Fruit fly (Drosophila melanogaster) whole organism, embryonic: ENCODE data around the gene CG10510.
A peak's percentile ranks its signal among the peaks of the same experiment; 100 is the strongest.

Experiments
- CG10959 ChIP-seq: fragments of 200-800 bp; sonication (Bioruptor generic); IDR thresholded peaks from 2 replicates; pipeline ENCODE4 v1.3.6; 2022; ENCODE audit warnings: missing biosample characterization, missing genetic modification characterization
- CG10979 ChIP-seq: fragments of 200-800 bp; sonication (Bioruptor generic); optimal IDR thresholded peaks from 2 replicates; lab custom pipeline; 2018; ENCODE audit warnings: missing biosample characterization, mild to moderate bottlenecking, missing genetic modification characterization, moderate library complexity
- CG11695 ChIP-seq: fragments of 200-800 bp; sonication (Bioruptor generic); IDR thresholded peaks from 3 replicates; pipeline ENCODE4 v1.3.6; 2022; ENCODE audit warnings: missing biosample characterization, missing genetic modification characterization
- CG11723 ChIP-seq: fragments of 200-800 bp; sonication (Bioruptor generic); optimal IDR thresholded peaks from 2 replicates; lab custom pipeline; 2017; ENCODE audit warnings: missing biosample characterization, mild to moderate bottlenecking, missing genetic modification characterization
- CG12155 ChIP-seq: fragments of 200-800 bp; sonication (Bioruptor generic); optimal IDR thresholded peaks from 3 replicates; lab custom pipeline; 2016; ENCODE audit warnings: missing biosample characterization, missing genetic modification characterization
- CG13894 ChIP-seq: fragments of 200-800 bp; sonication (Bioruptor generic); optimal IDR thresholded peaks from 3 replicates; lab custom pipeline; 2018; ENCODE audit warnings: missing biosample characterization, mild to moderate bottlenecking, missing genetic modification characterization, moderate library complexity
- CG14441 ChIP-seq: fragments of 200-800 bp; sonication (Bioruptor generic); IDR thresholded peaks from 2 replicates; pipeline ENCODE4 v1.3.6; 2022; ENCODE audit warnings: missing biosample characterization, missing genetic modification characterization
- CG14710 ChIP-seq: fragments of 200-800 bp; sonication (Bioruptor generic); optimal IDR thresholded peaks from 3 replicates; lab custom pipeline; 2019; ENCODE audit warnings: missing biosample characterization, mild to moderate bottlenecking, missing genetic modification characterization, moderate library complexity
- CG1602 ChIP-seq: fragments of 200-800 bp; sonication (Bioruptor generic); optimal IDR thresholded peaks from 3 replicates; lab custom pipeline; 2016; ENCODE audit warnings: missing biosample characterization, missing genetic modification characterization
- CG17829 ChIP-seq: fragments of 200-800 bp; optimal IDR thresholded peaks from 2 replicates; lab custom pipeline; 2019; ENCODE audit warnings: missing biosample characterization, mild to moderate bottlenecking, missing genetic modification characterization, moderate library complexity
- CG2129 ChIP-seq: fragments of 200-800 bp; sonication (Bioruptor generic); IDR thresholded peaks from 2 replicates; pipeline ENCODE4 v1.3.6; 2022; ENCODE audit warnings: missing biosample characterization, missing genetic modification characterization; ENCODE audit not compliant: partially characterized antibody
- CG31365 ChIP-seq: fragments of 200-800 bp; sonication (Bioruptor generic); optimal IDR thresholded peaks from 2 replicates; lab custom pipeline; 2018; ENCODE audit warnings: missing biosample characterization, mild to moderate bottlenecking, missing genetic modification characterization
- CG32532 ChIP-seq: fragments of 200-800 bp; sonication (Bioruptor generic); IDR thresholded peaks from 2 replicates; pipeline ENCODE4 v1.3.6; 2022; ENCODE audit warnings: missing biosample characterization, missing genetic modification characterization
- CG33557 ChIP-seq: fragments of 200-800 bp; sonication (Bioruptor generic); optimal IDR thresholded peaks from 2 replicates; lab custom pipeline; 2019; ENCODE audit warnings: missing biosample characterization, mild to moderate bottlenecking, missing genetic modification characterization, moderate library complexity
- CG4707 ChIP-seq: fragments of 200-800 bp; sonication (Bioruptor generic); optimal IDR thresholded peaks from 2 replicates; lab custom pipeline; 2018; ENCODE audit warnings: missing biosample characterization, mild to moderate bottlenecking, missing genetic modification characterization, moderate library complexity
- CG4854 ChIP-seq: fragments of 200-800 bp; sonication (Bioruptor generic); optimal IDR thresholded peaks from 2 replicates; lab custom pipeline; 2016; ENCODE audit warnings: missing biosample characterization, missing genetic modification characterization, inconsistent platforms
- CG7786 ChIP-seq: fragments of 200-800 bp; sonication (Bioruptor generic); optimal IDR thresholded peaks from 2 replicates; lab custom pipeline; 2016; ENCODE audit warnings: missing biosample characterization, missing genetic modification characterization
- CG7987 ChIP-seq: fragments of 200-800 bp; sonication (Bioruptor generic); optimal IDR thresholded peaks from 2 replicates; lab custom pipeline; 2018; ENCODE audit warnings: missing biosample characterization, mild to moderate bottlenecking, missing genetic modification characterization, moderate library complexity
- CG8478 ChIP-seq: fragments of >200 bp; optimal IDR thresholded peaks from 2 replicates; lab custom pipeline; 2018
- CG8924 ChIP-seq: fragments of 200-800 bp; optimal IDR thresholded peaks from 3 replicates; lab custom pipeline; 2019; ENCODE audit warnings: missing biosample characterization, mild to moderate bottlenecking, missing genetic modification characterization, moderate library complexity
- D ChIP-seq, 2 experiments: fragments of 200-800 bp in 1 of 2; fragments of >200 bp in 1 of 2; sonication (Bioruptor generic) in 1 of 2; optimal IDR thresholded peaks; 2 replicates in 1 of 2; 3 replicates in 1 of 2; lab custom pipeline; 2017; ENCODE audit warnings: mild to moderate bottlenecking in 1 of 2, missing biosample characterization in 1 of 2, missing genetic modification characterization in 1 of 2, missing genetic modification reagents in 1 of 2
- D19B ChIP-seq: fragments of 200-800 bp; sonication (Bioruptor generic); optimal IDR thresholded peaks from 2 replicates; lab custom pipeline; 2017; ENCODE audit warnings: missing biosample characterization, mild to moderate bottlenecking, missing genetic modification characterization
- Dll ChIP-seq: fragments of 200-800 bp; sonication (Bioruptor generic); IDR thresholded peaks from 4 replicates; pipeline ENCODE4 v1.3.6; 2022; ENCODE audit warnings: missing biosample characterization, missing genetic modification characterization; ENCODE audit not compliant: partially characterized antibody
- Doc2 ChIP-seq: fragments of 200-800 bp; sonication (Bioruptor generic); IDR thresholded peaks from 2 replicates; pipeline ENCODE4 v1.3.6; 2022; ENCODE audit warnings: missing biosample characterization, missing genetic modification characterization
- HmgD ChIP-seq: fragments of 200-800 bp; sonication (Bioruptor generic); optimal IDR thresholded peaks from 3 replicates; lab custom pipeline; 2016; ENCODE audit warnings: missing biosample characterization, missing genetic modification characterization
- Hmr ChIP-seq: fragments of 200-800 bp; sonication (Bioruptor generic); optimal IDR thresholded peaks from 3 replicates; lab custom pipeline; 2017; ENCODE audit warnings: mild to moderate bottlenecking, missing biosample characterization, missing genetic modification reagents, missing genetic modification characterization
- Scr ChIP-seq: fragments of 200-800 bp; sonication (Bioruptor generic); IDR thresholded peaks from 2 replicates; pipeline ENCODE4 v1.3.6; 2022; ENCODE audit warnings: missing biosample characterization, missing genetic modification characterization; ENCODE audit not compliant: partially characterized antibody
- Sox102F ChIP-seq: fragments of 200-800 bp; sonication (Bioruptor generic); optimal IDR thresholded peaks from 2 replicates; lab custom pipeline; 2018; ENCODE audit warnings: missing biosample characterization, mild to moderate bottlenecking, missing genetic modification characterization, moderate library complexity
- Sry-δ ChIP-seq: fragments of 200-800 bp; sonication (Bioruptor generic); optimal IDR thresholded peaks from 2 replicates; lab custom pipeline; 2016; ENCODE audit warnings: missing biosample characterization, missing genetic modification characterization
- Stat92E ChIP-seq, 3 experiments: fragments of >200 bp in 2 of 3; fragments of 200-800 bp in 1 of 3; sonication (Bioruptor generic) in 1 of 3; optimal IDR thresholded peaks; 2 replicates each; lab custom pipeline; 2017 to 2019; ENCODE audit warnings: missing biosample characterization in 3 of 3, missing genetic modification characterization in 3 of 3, mild to moderate bottlenecking in 1 of 3, moderate library complexity in 1 of 3
- Xrp1 ChIP-seq: fragments of 200-800 bp; sonication (Bioruptor generic); IDR thresholded peaks from 2 replicates; pipeline ENCODE4 v1.3.6; 2022; ENCODE audit warnings: missing biosample characterization, missing genetic modification characterization
- btn ChIP-seq: fragments of 200-800 bp; sonication (Bioruptor generic); optimal IDR thresholded peaks from 2 replicates; lab custom pipeline; 2016; ENCODE audit warnings: missing biosample characterization, missing genetic modification characterization
- cas ChIP-seq: fragments of 200-800 bp; sonication (Bioruptor generic); IDR thresholded peaks from 2 replicates; pipeline ENCODE4 v1.3.6; 2022; ENCODE audit warnings: missing biosample characterization, missing genetic modification characterization
- cg ChIP-seq: fragments of 200-800 bp; sonication (Bioruptor generic); optimal IDR thresholded peaks from 3 replicates; lab custom pipeline; 2019; ENCODE audit warnings: missing biosample characterization, mild to moderate bottlenecking, missing genetic modification characterization, moderate library complexity
- dpn ChIP-seq, 2 experiments: fragments of 200-800 bp; sonication (Bioruptor generic); optimal IDR thresholded peaks; 3 replicates each; lab custom pipeline; 2016; ENCODE audit warnings: missing biosample characterization in 2 of 2, missing genetic modification characterization in 2 of 2
- fd96Cb ChIP-seq: fragments of 200-800 bp; sonication (Bioruptor generic); optimal IDR thresholded peaks from 2 replicates; lab custom pipeline; 2018; ENCODE audit warnings: missing biosample characterization, mild to moderate bottlenecking, missing genetic modification characterization, moderate library complexity
- fu2 ChIP-seq: fragments of 200-800 bp; sonication (Bioruptor generic); optimal IDR thresholded peaks from 2 replicates; lab custom pipeline; 2016; ENCODE audit warnings: missing biosample characterization, missing genetic modification characterization
- gcm2 ChIP-seq: fragments of 200-800 bp; sonication (Bioruptor generic); optimal IDR thresholded peaks from 2 replicates; lab custom pipeline; 2016; ENCODE audit warnings: missing biosample characterization, missing genetic modification characterization
- grn ChIP-seq: fragments of 200-800 bp; sonication (Bioruptor generic); optimal IDR thresholded peaks from 3 replicates; lab custom pipeline; 2017; ENCODE audit warnings: missing biosample characterization, missing genetic modification characterization
- lola ChIP-seq, 3 experiments: fragments of >200 bp in 2 of 3; fragments of 200-800 bp in 1 of 3; sonication (Bioruptor generic) in 1 of 3; optimal IDR thresholded peaks; 2 replicates each; lab custom pipeline; 2017 to 2019; ENCODE audit warnings: missing biosample characterization in 3 of 3, missing genetic modification characterization in 3 of 3, mild to moderate bottlenecking in 1 of 3, moderate library complexity in 1 of 3
- lov ChIP-seq, 2 experiments: fragments of 200-800 bp in 1 of 2; fragments of >200 bp in 1 of 2; sonication (Bioruptor generic) in 1 of 2; IDR thresholded peaks in 1 of 2; optimal IDR thresholded peaks in 1 of 2; 2 replicates in 1 of 2; 3 replicates in 1 of 2; pipeline versions ENCODE4 v1.3.6 to Lab custom; 2017 to 2022; ENCODE audit warnings: missing biosample characterization in 1 of 2, missing genetic modification characterization in 1 of 2
- ro ChIP-seq: fragments of 200-800 bp; sonication (Bioruptor generic); IDR thresholded peaks from 2 replicates; pipeline ENCODE4 v1.3.6; 2022; ENCODE audit warnings: missing biosample characterization, missing genetic modification characterization
- scrt ChIP-seq: fragments of 200-800 bp; sonication (Bioruptor generic); optimal IDR thresholded peaks from 2 replicates; lab custom pipeline; 2018; ENCODE audit warnings: missing biosample characterization, mild to moderate bottlenecking, missing genetic modification characterization, moderate library complexity
- seq ChIP-seq: fragments of 200-800 bp; sonication (Bioruptor generic); IDR thresholded peaks from 2 replicates; pipeline ENCODE4 v1.3.6; 2022; ENCODE audit warnings: missing biosample characterization, missing genetic modification characterization
- sna ChIP-seq: fragments of 200-800 bp; sonication (Bioruptor generic); IDR thresholded peaks from 2 replicates; pipeline ENCODE4 v1.3.6; 2022; ENCODE audit warnings: missing biosample characterization, missing genetic modification characterization; ENCODE audit not compliant: partially characterized antibody
- tgo ChIP-seq: fragments of 200-800 bp; sonication (Bioruptor generic); IDR thresholded peaks from 3 replicates; pipeline ENCODE4 v1.3.6; 2022; ENCODE audit warnings: missing biosample characterization, missing genetic modification characterization
- trh ChIP-seq: fragments of 200-800 bp; sonication (Bioruptor generic); optimal IDR thresholded peaks from 2 replicates; lab custom pipeline; 2016; ENCODE audit warnings: missing biosample characterization, missing genetic modification characterization
- yki ChIP-seq: fragments of >200 bp; optimal IDR thresholded peaks from 3 replicates; lab custom pipeline; 2018

CG10510 gene

DNA sequence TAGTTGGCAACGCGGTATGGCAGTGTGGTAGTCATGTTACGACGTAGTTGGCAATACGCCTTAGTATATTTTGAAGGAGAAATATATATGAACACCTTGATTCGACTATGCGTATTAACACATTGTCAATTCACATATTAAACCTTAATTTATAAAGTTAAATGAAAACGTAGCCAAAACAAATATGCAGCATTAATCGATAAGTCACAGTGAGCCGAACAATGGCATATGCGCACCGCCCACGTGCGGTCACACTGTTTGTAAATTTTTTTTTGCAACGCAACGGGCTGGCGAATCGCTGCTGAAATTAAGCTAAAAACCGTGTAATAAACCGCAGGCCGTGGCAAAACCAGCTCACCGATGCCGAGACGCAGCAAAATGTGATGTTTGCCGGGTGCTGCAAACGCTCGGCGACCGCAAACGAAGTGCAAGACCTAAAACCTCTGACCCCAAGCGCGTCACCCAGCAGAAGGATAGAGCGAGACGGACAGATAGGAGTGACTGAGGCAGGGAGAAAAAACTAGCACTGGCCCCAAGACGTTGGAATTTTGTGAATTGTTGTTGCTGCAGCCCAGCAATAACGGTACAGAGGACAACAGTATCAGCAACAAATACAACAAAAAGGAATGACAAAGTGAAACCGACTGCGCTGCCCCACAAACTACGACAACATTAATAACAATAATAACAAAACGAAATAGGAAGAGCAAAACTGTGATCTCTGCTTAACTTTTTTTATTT is 34.2 kb downstream of the CG10510 start (continued):
- TF ChIP-seq CG4854 (GFP tag; lab: Kevin White, UChicago) (peak; percentile 97), fd96Cb (no peak), lov (optimal IDR thresholded peaks at IDR 0.05; lab: Kevin White, UChicago) (no peak), lov (GFP tag; IDR thresholded peaks at IDR 0.05; lab: Robert Waterston, UW) (no peak), CG1602 (GFP tag; lab: Kevin White, UChicago) (no peak), sna (GFP tag; lab: Robert Waterston, UW) (0 out of 2 replicates have a peak, but pooled peaks have one; percentile 33), Xrp1 (GFP tag; lab: Robert Waterston, UW) (no peak), HmgD (GFP tag; lab: Kevin White, UChicago) (peak; percentile 11), Sox102F (GFP tag; lab: Kevin White, UChicago) (no peak), dpn (GFP tag; optimal IDR thresholded peaks at IDR 0.05; lab: Kevin White, UChicago) (no peak), Hmr (GFP tag; lab: Kevin White, UChicago) (peak; percentile 39), grn (GFP tag; lab: Kevin White, UChicago) (no peak), Doc2 (GFP tag; lab: Robert Waterston, UW) (no peak), btn (GFP tag; lab: Kevin White, UChicago) (no peak), ro (no peak), CG12155 (GFP tag; lab: Kevin White, UChicago) (no peak), CG8478 (lab: Kevin White, UChicago) (peak; percentile 75), trh (GFP tag; lab: Kevin White, UChicago) (no peak), CG33557 (no peak), Stat92E (GFP tag; optimal IDR thresholded peaks at IDR 0.05; lab: Kevin White, UChicago) (no peak), cg (GFP tag; lab: Kevin White, UChicago) (no peak), yki (no peak), CG14441 (GFP tag; lab: Robert Waterston, UW) (no peak), CG10959 (no peak), D (optimal IDR thresholded peaks at IDR 0.05; lab: Kevin White, UChicago) (no peak), D (GFP tag; optimal IDR thresholded peaks at IDR 0.05; lab: Kevin White, UChicago) (no peak), CG13894 (tag; lab: Kevin White, UChicago) (no peak), CG32532 (GFP tag; lab: Robert Waterston, UW) (peak; percentile 43; the same call in 1 of the 2 replicates), Dll (GFP tag; lab: Robert Waterston, UW) (peak; percentile 61; the same call in 2 of the 4 replicates), seq (GFP tag; lab: Robert Waterston, UW) (no peak), CG31365 (tag; lab: Kevin White, UChicago) (no peak), CG8924 (tag; lab: Kevin White, UChicago) (peak; percentile 13), D19B (no peak), lola (GFP tag; optimal IDR thresholded peaks at IDR 0.05; lab: Kevin White, UChicago) (no peak), CG2129 (GFP tag; lab: Robert Waterston, UW) (peak; percentile 11; the same call in 1 of the 2 replicates), Sry-δ (GFP tag; lab: Kevin White, UChicago) (peak; percentile 66), Scr (GFP tag; lab: Robert Waterston, UW) (peak; percentile 53), tgo (no peak), CG14710 (tag; lab: Kevin White, UChicago) (peak; percentile 65), CG7987 (GFP tag; lab: Kevin White, UChicago) (no peak), scrt (GFP tag; lab: Kevin White, UChicago) (no peak), CG7786 (GFP tag; lab: Kevin White, UChicago) (no peak), CG11723 (no peak), CG10979 (tag; lab: Kevin White, UChicago) (no peak), CG17829 (peak; percentile 33), fu2 (GFP tag; lab: Kevin White, UChicago) (no peak), CG4707 (GFP tag; lab: Kevin White, UChicago) (no peak), CG11695 (GFP tag; lab: Robert Waterston, UW) (no peak), gcm2 (GFP tag; lab: Kevin White, UChicago) (no peak), cas (GFP tag; lab: Robert Waterston, UW) (no peak)
